Worm (Caenorhabditis elegans) whole organism, mixed stage, embryonic: Measurements from ENCODE around the gene coq-3.
A peak's percentile ranks its signal among the peaks of the same experiment; 100 is the strongest.
"Not testable (repeated sequence)": the region's sequence is repeated elsewhere in the genome, so short reads cannot be mapped to it uniquely, and the experiment has no call there.

Source experiments
- M03D4.4 ChIP-seq: sonication (generic microtip); optimal IDR thresholded peaks from 2 replicates; lab custom pipeline; 2017; ENCODE audit warnings: mild to moderate bottlenecking, missing genetic modification characterization, missing compliant biosample characterization
- bed-3 ChIP-seq: fragments of 200-800 bp; sonication (Bioruptor generic); optimal IDR thresholded peaks from 3 replicates; lab custom pipeline; 2018; ENCODE audit warnings: mild to moderate bottlenecking, missing genetic modification characterization, moderate library complexity, missing compliant biosample characterization
- blmp-1 ChIP-seq: fragments of 150-350 bp; optimal IDR thresholded peaks from 2 replicates; lab custom pipeline; 2014; ENCODE audit warnings: missing biosample characterization, missing genetic modification characterization
- ceh-39 ChIP-seq: fragments of 150-350 bp; optimal IDR thresholded peaks from 2 replicates; lab custom pipeline; 2014; ENCODE audit warnings: missing biosample characterization, missing genetic modification characterization
- ceh-43 ChIP-seq: fragments of 200-800 bp; sonication (Bioruptor generic); optimal IDR thresholded peaks from 2 replicates; lab custom pipeline; 2018; ENCODE audit warnings: mild to moderate bottlenecking, missing genetic modification characterization, moderate library complexity, missing compliant biosample characterization
- ceh-83 ChIP-seq: fragments of 200-800 bp; sonication (Bioruptor generic); optimal IDR thresholded peaks from 2 replicates; lab custom pipeline; 2018; ENCODE audit warnings: mild to moderate bottlenecking, missing genetic modification characterization, missing compliant biosample characterization
- ces-1 ChIP-seq: fragments of 150-350 bp; optimal IDR thresholded peaks from 2 replicates; lab custom pipeline; 2014; ENCODE audit warnings: missing biosample characterization, missing genetic modification reagents, missing genetic modification characterization
- cnd-1 ChIP-seq: fragments of 200-800 bp; sonication (Bioruptor generic); optimal IDR thresholded peaks from 2 replicates; lab custom pipeline; 2018; ENCODE audit warnings: mild to moderate bottlenecking, missing genetic modification characterization, missing compliant biosample characterization
- drap-1 ChIP-seq: fragments of 200-800 bp; sonication (Bioruptor generic); optimal IDR thresholded peaks from 3 replicates; lab custom pipeline; 2018; ENCODE audit warnings: mild to moderate bottlenecking, missing genetic modification characterization, missing compliant biosample characterization
- elt-1 ChIP-seq: sonication (generic microtip); optimal IDR thresholded peaks from 2 replicates; lab custom pipeline; 2017; ENCODE audit warnings: missing genetic modification characterization, mild to moderate bottlenecking, missing compliant biosample characterization, antibody characterized with exemption, moderate library complexity, borderline replicate concordance; ENCODE audit not compliant: insufficient read depth
- elt-3 ChIP-seq: fragments of 150-350 bp; optimal IDR thresholded peaks from 2 replicates; lab custom pipeline; 2014; ENCODE audit warnings: missing biosample characterization, missing genetic modification characterization
- flh-1 ChIP-seq: fragments of 200-800 bp; sonication (Bioruptor generic); optimal IDR thresholded peaks from 2 replicates; lab custom pipeline; 2018; ENCODE audit warnings: mild to moderate bottlenecking, missing genetic modification characterization, moderate library complexity, missing compliant biosample characterization
- ham-2 ChIP-seq: fragments of 200-800 bp; sonication (Bioruptor generic); optimal IDR thresholded peaks from 2 replicates; lab custom pipeline; 2018; ENCODE audit warnings: mild to moderate bottlenecking, missing genetic modification characterization, missing compliant biosample characterization
- hlh-1 ChIP-seq: fragments of 150-350 bp; optimal IDR thresholded peaks from 2 replicates; lab custom pipeline; 2014; ENCODE audit warnings: missing biosample characterization, missing genetic modification reagents, missing genetic modification characterization
- lin-13 ChIP-seq: fragments of 150-350 bp; optimal IDR thresholded peaks from 2 replicates; lab custom pipeline; 2014; ENCODE audit warnings: missing biosample characterization, missing genetic modification characterization
- lin-32 ChIP-seq: fragments of 200-800 bp; sonication (Bioruptor generic); optimal IDR thresholded peaks from 2 replicates; lab custom pipeline; 2018; ENCODE audit warnings: mild to moderate bottlenecking, missing genetic modification characterization, missing compliant biosample characterization
- lsy-2 ChIP-seq: fragments of 150-350 bp; optimal IDR thresholded peaks from 2 replicates; lab custom pipeline; 2014; ENCODE audit warnings: missing biosample characterization, missing genetic modification characterization
- mab-5 ChIP-seq: fragments of 150-350 bp; optimal IDR thresholded peaks from 2 replicates; lab custom pipeline; 2014; ENCODE audit warnings: missing biosample characterization, missing genetic modification characterization
- mep-1 ChIP-seq: fragments of 150-350 bp; optimal IDR thresholded peaks from 2 replicates; lab custom pipeline; 2017; ENCODE audit warnings: missing biosample characterization, missing genetic modification reagents, missing genetic modification characterization, inconsistent platforms
- mls-2 ChIP-seq: sonication (generic microtip); optimal IDR thresholded peaks from 2 replicates; lab custom pipeline; 2016; ENCODE audit warnings: mild to moderate bottlenecking, missing genetic modification characterization, moderate library complexity, missing compliant biosample characterization
- nhr-12 ChIP-seq: fragments of 150-350 bp; optimal IDR thresholded peaks from 2 replicates; lab custom pipeline; 2014; ENCODE audit warnings: missing biosample characterization, missing genetic modification characterization
- nhr-2 ChIP-seq: fragments of 150-350 bp; optimal IDR thresholded peaks from 2 replicates; lab custom pipeline; 2014; ENCODE audit warnings: missing biosample characterization, missing genetic modification characterization
- nhr-237 ChIP-seq: fragments of 150-350 bp; optimal IDR thresholded peaks from 2 replicates; lab custom pipeline; 2014; ENCODE audit warnings: missing biosample characterization, missing genetic modification characterization
- nhr-28 ChIP-seq: fragments of 150-350 bp; optimal IDR thresholded peaks from 2 replicates; lab custom pipeline; 2014; ENCODE audit warnings: missing biosample characterization, missing genetic modification characterization
- nhr-76 ChIP-seq: sonication (generic microtip); optimal IDR thresholded peaks from 2 replicates; lab custom pipeline; 2017; ENCODE audit warnings: missing biosample characterization, missing genetic modification characterization
- pha-4 ChIP-seq: fragments of 150-350 bp; optimal IDR thresholded peaks from 2 replicates; lab custom pipeline; 2018; ENCODE audit warnings: missing biosample characterization, missing genetic modification reagents, missing genetic modification characterization
- sem-2 ChIP-seq: fragments of 200-800 bp; sonication (Bioruptor generic); optimal IDR thresholded peaks from 2 replicates; lab custom pipeline; 2018; ENCODE audit warnings: mild to moderate bottlenecking, missing genetic modification characterization, missing compliant biosample characterization
- snpc-4 ChIP-seq: fragments of 150-350 bp; optimal IDR thresholded peaks from 2 replicates; lab custom pipeline; 2014; ENCODE audit warnings: missing biosample characterization, missing genetic modification characterization
- sptf-1 ChIP-seq: sonication (generic microtip); optimal IDR thresholded peaks from 2 replicates; lab custom pipeline; 2017; ENCODE audit warnings: mild to moderate bottlenecking, missing genetic modification characterization, moderate library complexity, missing compliant biosample characterization
- tbx-8 ChIP-seq: fragments of 200-800 bp; sonication (Bioruptor generic); optimal IDR thresholded peaks from 2 replicates; lab custom pipeline; 2018; ENCODE audit warnings: mild to moderate bottlenecking, missing genetic modification characterization, moderate library complexity, missing compliant biosample characterization
- unc-120 ChIP-seq: sonication (generic microtip); optimal IDR thresholded peaks from 2 replicates; lab custom pipeline; 2017; ENCODE audit warnings: missing genetic modification characterization, missing compliant biosample characterization; ENCODE audit not compliant: poor library complexity, severe bottlenecking
- unc-39 ChIP-seq: fragments of 150-350 bp; optimal IDR thresholded peaks from 2 replicates; lab custom pipeline; 2014; ENCODE audit warnings: missing biosample characterization, missing genetic modification characterization
- unc-62 ChIP-seq: fragments of 150-350 bp; optimal IDR thresholded peaks from 2 replicates; lab custom pipeline; 2014; ENCODE audit warnings: missing biosample characterization, missing genetic modification reagents, missing genetic modification characterization
- zip-8 ChIP-seq: fragments of 150-350 bp; optimal IDR thresholded peaks from 2 replicates; lab custom pipeline; 2014; ENCODE audit warnings: missing biosample characterization, missing genetic modification characterization
- ztf-11 ChIP-seq: fragments of 150-350 bp; optimal IDR thresholded peaks from 2 replicates; lab custom pipeline; 2014; ENCODE audit warnings: missing biosample characterization, missing genetic modification characterization

The coq-3 gene

DNA sequence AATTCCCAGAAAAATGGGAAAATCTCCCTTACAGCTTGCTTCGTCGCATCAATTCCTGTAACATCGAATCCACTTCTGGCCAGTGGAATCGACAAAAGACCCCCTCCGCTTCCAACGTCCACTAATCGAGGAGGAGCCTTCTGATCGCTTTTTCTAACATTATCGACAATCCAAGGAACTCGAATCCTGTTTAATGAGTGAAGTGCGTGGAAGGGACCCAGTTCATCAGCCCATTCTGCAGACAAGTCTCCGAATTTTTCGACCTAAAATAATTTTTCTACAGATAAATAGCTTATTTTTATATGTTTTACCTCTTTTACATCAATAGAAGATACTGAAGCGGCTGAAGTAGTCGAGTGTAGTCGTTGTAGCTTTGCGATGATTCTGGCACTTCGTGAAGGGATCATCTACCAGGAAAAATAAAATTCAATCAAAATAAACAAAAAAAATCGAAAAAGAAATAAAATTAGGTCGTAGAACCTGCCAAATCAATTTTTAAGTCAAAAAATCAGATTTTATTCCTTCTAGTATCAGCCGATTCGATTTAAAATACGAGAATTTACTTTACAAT lies at the start of gene coq-3:
TSS of gene coq-3 (minus strand) at position 407 of the 571 bp plus-strand sequence.
- TF ChIP-seq mls-2 (tag; lab: Kevin White, UChicago) (no peak), mep-1 (no peak), blmp-1 (tag; lab: Kevin White, UChicago) (no peak), tbx-8 (GFP tag; lab: Kevin White, UChicago) (no peak), snpc-4 (tag; lab: Kevin White, UChicago) (no peak), cnd-1 (no peak), nhr-2 (no peak), ham-2 (no peak), ces-1 (GFP tag; lab: Kevin White, UChicago) (no peak), drap-1 (GFP tag; lab: Kevin White, UChicago) (no peak), nhr-12 (tag; lab: Kevin White, UChicago) (no peak), flh-1 (GFP tag; lab: Kevin White, UChicago) (no peak), ceh-39 (tag; lab: Kevin White, UChicago) (no peak), mab-5 (no peak), sem-2 (GFP tag; lab: Kevin White, UChicago) (no peak), lin-13 (tag; lab: Kevin White, UChicago) (no peak), bed-3 (GFP tag; lab: Kevin White, UChicago) (no peak), lsy-2 (no peak)

DNA sequence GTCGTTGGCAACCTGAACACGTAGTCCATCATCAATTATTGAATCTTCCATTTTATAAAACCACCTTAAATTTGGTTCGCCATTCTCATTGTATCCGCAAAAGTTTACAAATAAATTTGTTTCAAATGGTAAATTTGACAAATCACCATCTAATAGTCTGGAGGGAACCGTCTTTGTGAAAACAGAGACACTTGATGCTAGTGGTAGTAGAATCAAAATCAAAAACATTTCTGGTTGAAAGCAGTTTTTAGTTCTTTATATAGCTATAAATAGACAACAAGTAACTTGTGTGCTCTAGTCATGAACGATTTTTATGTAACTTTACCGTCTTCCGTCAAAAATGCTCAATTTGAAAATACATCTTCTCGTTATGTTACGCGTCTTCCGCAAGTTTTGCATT lies 46.9 kb upstream of the coq-3 start, which contains the start of gene Y57G11C.20:
TSS of gene Y57G11C.20 (plus strand) at position 301 of the 400 bp plus-strand sequence.
- not testable (repeated sequence) for TF ChIP-seq mls-2 (tag; lab: Kevin White, UChicago); ceh-83 (GFP tag; lab: Kevin White, UChicago); unc-62 (GFP tag; lab: Kevin White, UChicago)

DNA sequence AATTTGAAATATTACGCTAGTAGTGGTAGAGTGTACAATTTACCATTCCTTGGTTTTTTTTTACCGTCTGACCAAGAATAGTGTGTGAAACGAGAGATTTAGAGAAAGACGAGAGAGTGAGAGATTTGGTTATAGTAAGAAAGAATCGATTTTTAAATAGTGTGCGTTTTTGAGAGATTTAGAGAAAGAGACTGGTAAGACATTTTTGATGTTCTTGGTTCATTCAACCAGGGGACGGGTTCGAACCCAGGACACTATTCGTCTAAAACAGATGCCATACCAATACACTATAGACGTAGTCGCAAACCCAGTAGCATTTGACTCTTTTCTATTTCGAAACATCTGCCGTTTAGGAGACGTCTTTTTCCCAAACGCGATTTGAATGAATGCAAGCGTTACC lies 42.0 kb upstream of the coq-3 start:
- no peak for TF ChIP-seq zip-8 (tag; lab: Kevin White, UChicago)
- no peak for TF ChIP-seq nhr-2
- peak; percentile 37 for TF ChIP-seq flh-1 (GFP tag; lab: Kevin White, UChicago)
- TF ChIP-seq blmp-1 (tag; lab: Kevin White, UChicago) = no peak
- TF ChIP-seq M03D4.4 (tag; lab: Kevin White, UChicago) = peak; percentile 83
- TF ChIP-seq drap-1 (GFP tag; lab: Kevin White, UChicago) = no peak
- TF ChIP-seq lin-13 (tag; lab: Kevin White, UChicago) = peak; percentile 26
- TF ChIP-seq ztf-11 = no peak
- TF ChIP-seq sem-2 (GFP tag; lab: Kevin White, UChicago) = no peak
- TF ChIP-seq unc-62 (GFP tag; lab: Kevin White, UChicago) = peak; percentile 36
- TF ChIP-seq nhr-76 = no peak
- TF ChIP-seq elt-1 (tag; lab: Kevin White, UChicago) = peak; percentile 20
- TF ChIP-seq tbx-8 (GFP tag; lab: Kevin White, UChicago) = peak; percentile 22
- TF ChIP-seq nhr-28 (tag; lab: Kevin White, UChicago) = no peak
- TF ChIP-seq cnd-1 = peak; percentile 88
- TF ChIP-seq nhr-12 (tag; lab: Kevin White, UChicago) = no peak
- no peak for TF ChIP-seq nhr-237 (tag; lab: Kevin White, UChicago)
- peak; percentile 35 for TF ChIP-seq ceh-43 (GFP tag; lab: Kevin White, UChicago)
- no peak for TF ChIP-seq pha-4
- peak; percentile 8 for TF ChIP-seq lsy-2
- TF ChIP-seq sptf-1 (tag; lab: Kevin White, UChicago) = peak; percentile 91
- TF ChIP-seq ceh-39 (tag; lab: Kevin White, UChicago) = peak; percentile 80
- no peak for TF ChIP-seq snpc-4 (tag; lab: Kevin White, UChicago)
- no peak for TF ChIP-seq mep-1
- TF ChIP-seq ceh-83 (GFP tag; lab: Kevin White, UChicago) = peak; percentile 85
- TF ChIP-seq unc-120 (tag; lab: Kevin White, UChicago) = peak; percentile 81
- TF ChIP-seq mab-5 = no peak
- TF ChIP-seq bed-3 (GFP tag; lab: Kevin White, UChicago) = peak; percentile 37
- peak; percentile 74 for TF ChIP-seq lin-32 (GFP tag; lab: Kevin White, UChicago)
- TF ChIP-seq mls-2 (tag; lab: Kevin White, UChicago) = peak; percentile 82
- no peak for TF ChIP-seq unc-39 (tag; lab: Kevin White, UChicago)
- peak; percentile 28 for TF ChIP-seq ces-1 (GFP tag; lab: Kevin White, UChicago)
- TF ChIP-seq elt-3 (tag; lab: Kevin White, UChicago) = no peak
- TF ChIP-seq hlh-1 (tag; lab: Kevin White, UChicago) = no peak
- peak; percentile 70 for TF ChIP-seq ham-2
